Worm (Caenorhabditis elegans): ENCODE measurements around the gene ZC196.3.

- no peak for TF ChIP-seq him-1 (tag; optimal IDR thresholded peaks at IDR 0.05)
- TF ChIP-seq dao-5 (tag; optimal IDR thresholded peaks at IDR 0.05), result no peak
Measured at ce11 chrV:8771599-8771998, 35.1 kb downstream of the ZC196.3 start, which contains the start of gene srx-115.
